Worm (Caenorhabditis elegans) whole organism, L4/young adult: Measurements from ENCODE around the gene F54E7.9.

Source experiments
- dao-5 ChIP-seq: sonication (generic microtip); optimal IDR thresholded peaks from 2 replicates; lab custom pipeline; 2016; ENCODE audit warnings: missing genotype, missing genetic modification characterization, moderate library complexity, missing compliant biosample characterization
- him-1 ChIP-seq: sonication (generic microtip); optimal IDR thresholded peaks from 2 replicates; lab custom pipeline; 2016; ENCODE audit warnings: missing genotype, missing genetic modification reagents, missing genetic modification characterization, missing compliant biosample characterization

ce11 chrIII:5675384-5675984, 2.2 kb downstream of the F54E7.9 start:
- no peak for TF ChIP-seq him-1 (tag; lab: Kevin White, UChicago)
- no peak for TF ChIP-seq dao-5 (tag; lab: Kevin White, UChicago)
